Fruit fly (Drosophila melanogaster): ENCODE data around the gene Nf-YB.

Nf-YB gene

DNA sequence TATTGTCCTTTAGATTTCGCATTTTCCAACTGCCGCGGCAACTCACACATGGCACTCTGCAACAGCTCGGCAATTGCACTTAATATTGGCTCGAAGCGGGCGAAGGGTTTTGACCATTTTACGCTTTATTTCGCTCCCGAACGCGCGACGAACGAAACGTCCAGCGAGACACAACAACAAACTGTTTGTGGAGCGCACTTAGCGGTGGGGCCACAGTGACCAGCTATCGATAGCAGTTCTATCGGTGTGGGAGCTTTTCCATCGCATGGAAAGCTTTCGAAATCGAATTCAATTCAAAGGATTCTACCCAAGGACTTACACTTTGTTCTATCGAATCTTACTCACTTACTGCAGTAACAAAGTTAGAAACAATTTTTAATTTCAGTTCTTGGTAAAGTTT lies 20.9 kb downstream of the Nf-YB start, which contains the start of gene CG10631 (continued):
- TF ChIP-seq CG7928 (GFP tag; optimal IDR thresholded peaks at IDR 0.05): no peak
- 0 out of 3 replicates have a peak, but pooled peaks have one; percentile 22 for TF ChIP-seq Dbx (GFP tag; IDR thresholded peaks at IDR 0.05)
- TF ChIP-seq CG6854 (GFP tag; optimal IDR thresholded peaks at IDR 0.05): no peak
- no peak for TF ChIP-seq CG10565 (GFP tag; optimal IDR thresholded peaks at IDR 0.05)
- no peak for TF ChIP-seq CG5245 (GFP tag; optimal IDR thresholded peaks at IDR 0.05)
- no peak for TF ChIP-seq H2.0 (GFP tag; IDR thresholded peaks at IDR 0.05)
- no peak for TF ChIP-seq p53 (GFP tag; optimal IDR thresholded peaks at IDR 0.05)
- peak; percentile 23 for TF ChIP-seq CG3995 (GFP tag; optimal IDR thresholded peaks at IDR 0.05)
- no peak for TF ChIP-seq dimm (GFP tag; IDR thresholded peaks at IDR 0.05)
- TF ChIP-seq mam (GFP tag; optimal IDR thresholded peaks at IDR 0.05): no peak
- TF ChIP-seq CG9609 (GFP tag; optimal IDR thresholded peaks at IDR 0.05): no peak
- TF ChIP-seq CG4424 (GFP tag; optimal IDR thresholded peaks at IDR 0.05): no peak
- peak; percentile 7 for TF ChIP-seq Ets97D (GFP tag; optimal IDR thresholded peaks at IDR 0.05)
- no peak for TF ChIP-seq gce (GFP tag; IDR thresholded peaks at IDR 0.05)
- no peak for TF ChIP-seq CG10959 (GFP tag; IDR thresholded peaks at IDR 0.05)
- no peak for TF ChIP-seq Bdp1 (GFP tag; optimal IDR thresholded peaks at IDR 0.05)
- TF ChIP-seq CG13287 (GFP tag; IDR thresholded peaks at IDR 0.05; ENCODE audit: partially characterized antibody): peak; percentile 90
- TF ChIP-seq CG2199 (GFP tag; IDR thresholded peaks at IDR 0.05): no peak
- TF ChIP-seq tup (GFP tag; optimal IDR thresholded peaks at IDR 0.05): no peak
- TF ChIP-seq CG15696 (tag; optimal IDR thresholded peaks at IDR 0.05): no peak
- TF ChIP-seq ranshi (GFP tag; IDR thresholded peaks at IDR 0.05): no peak
- peak; percentile 43 for TF ChIP-seq HmgZ (tag; optimal IDR thresholded peaks at IDR 0.05)
- no peak for TF ChIP-seq CG33213 (GFP tag; optimal IDR thresholded peaks at IDR 0.05)
- no peak for TF ChIP-seq sisA (GFP tag; IDR thresholded peaks at IDR 0.05)
- no peak for TF ChIP-seq pfk (GFP tag; optimal IDR thresholded peaks at IDR 0.05)
- TF ChIP-seq Atf6 (GFP tag; IDR thresholded peaks at IDR 0.05): no peak
- no peak for TF ChIP-seq Lhr (GFP tag; optimal IDR thresholded peaks at IDR 0.05)
- TF ChIP-seq gcm (GFP tag; optimal IDR thresholded peaks at IDR 0.05): no peak
- TF ChIP-seq ems (GFP tag; optimal IDR thresholded peaks at IDR 0.05): no peak
- no peak for TF ChIP-seq Neu2 (GFP tag; optimal IDR thresholded peaks at IDR 0.05; ENCODE audit: borderline replicate concordance)
- no peak for TF ChIP-seq wdn (GFP tag; IDR thresholded peaks at IDR 0.05)
- TF ChIP-seq dm (GFP tag; optimal IDR thresholded peaks at IDR 0.05): no peak
- TF ChIP-seq CG2120 (GFP tag; optimal IDR thresholded peaks at IDR 0.05): no peak
- TF ChIP-seq lab (GFP tag; optimal IDR thresholded peaks at IDR 0.05): peak; percentile 34
- TF ChIP-seq CG14710 (tag; optimal IDR thresholded peaks at IDR 0.05): no peak
- no peak for TF ChIP-seq CG6765 (GFP tag; optimal IDR thresholded peaks at IDR 0.05)
- no peak for TF ChIP-seq gsb (GFP tag; IDR thresholded peaks at IDR 0.05)
- no peak for TF ChIP-seq seq (GFP tag; IDR thresholded peaks at IDR 0.05)
- peak; percentile 82 for TF ChIP-seq Scr (GFP tag; IDR thresholded peaks at IDR 0.05; ENCODE audit: partially characterized antibody)
- TF ChIP-seq ERR (GFP tag; optimal IDR thresholded peaks at IDR 0.05): no peak
- TF ChIP-seq insv (GFP tag; optimal IDR thresholded peaks at IDR 0.05): no peak
- no peak for TF ChIP-seq Sox102F (GFP tag; optimal IDR thresholded peaks at IDR 0.05)
- TF ChIP-seq CG6689 (GFP tag; IDR thresholded peaks at IDR 0.05): no peak
- peak; percentile 80 for TF ChIP-seq Deaf1 (tag; optimal IDR thresholded peaks at IDR 0.05)
- peak; percentile 63 for TF ChIP-seq CG14860 (GFP tag; IDR thresholded peaks at IDR 0.05; ENCODE audit: partially characterized antibody)
- no peak for TF ChIP-seq tgo (GFP tag; IDR thresholded peaks at IDR 0.05)
- TF ChIP-seq NC2β (GFP tag; optimal IDR thresholded peaks at IDR 0.05): no peak
- TF ChIP-seq Ssrp (tag; optimal IDR thresholded peaks at IDR 0.05): no peak
- TF ChIP-seq Mes4 (GFP tag; optimal IDR thresholded peaks at IDR 0.05): no peak
- no peak for TF ChIP-seq Camta (GFP tag; optimal IDR thresholded peaks at IDR 0.05)
- no peak for TF ChIP-seq Nf-YB (GFP tag; optimal IDR thresholded peaks at IDR 0.05)
- no peak for TF ChIP-seq wek (GFP tag; optimal IDR thresholded peaks at IDR 0.05)
